Fruit fly (Drosophila melanogaster) ovary, adult (tissue): Measurements from ENCODE around the gene Tektin-C.

ENCODE experiments used
- CG17801 ChIP-seq: fragments of 200-800 bp; optimal IDR thresholded peaks from 2 replicates; lab custom pipeline; 2019; ENCODE audit warnings: missing biosample characterization, mild to moderate bottlenecking, missing genetic modification characterization, moderate library complexity; ENCODE audit not compliant: partially characterized antibody

Gene Tektin-C

dm6 chr3L:5793967-5794366 is 2.4 kb downstream of the Tektin-C start, which contains the start of gene Bre1:
Bre1 (minus strand) TSS chr3L:5794192.
- no peak for TF ChIP-seq CG17801 (GFP tag; lab: Kevin White, UChicago)

- peak; percentile 32 for TF ChIP-seq CG17801 (GFP tag; lab: Kevin White, UChicago)
Observed at dm6 chr3L:5789663-5790062, 6.7 kb downstream of the Tektin-C start.

dm6 chr3L:5788823-5789222 is 7.5 kb downstream of the Tektin-C start:
- TF ChIP-seq CG17801 (GFP tag; lab: Kevin White, UChicago): no peak

- TF ChIP-seq CG17801 (GFP tag; lab: Kevin White, UChicago): no peak
Observed at dm6 chr3L:5787476-5787875, 8.9 kb downstream of the Tektin-C start.

DNA sequence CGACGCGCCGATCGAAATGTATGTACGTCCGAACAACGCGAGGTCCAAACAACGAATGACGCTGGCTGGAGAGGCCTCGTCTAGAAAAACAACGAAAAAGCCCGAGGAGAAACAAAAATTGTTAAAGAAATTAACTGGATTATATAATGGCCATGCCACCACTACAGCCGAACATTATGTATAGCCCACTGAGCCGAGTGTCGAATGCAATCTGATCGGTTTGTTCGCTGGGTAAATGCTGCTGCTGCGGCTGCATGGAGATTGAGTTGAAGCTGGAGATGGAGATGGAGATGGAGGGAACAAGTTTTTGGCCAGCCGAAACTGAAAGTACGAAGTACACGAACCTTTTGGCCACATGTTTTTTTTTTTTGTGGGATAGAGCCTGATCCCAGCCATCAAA is 9.7 kb downstream of the Tektin-C start, which contains the start of gene Cralbp:
Gene Cralbp, minus strand, starts transcription at position 115 of the 400 bp plus-strand sequence.
- TF ChIP-seq CG17801 (GFP tag; lab: Kevin White, UChicago): no peak

dm6 chr3L:5785237-5786062 is 10.9 kb downstream of the Tektin-C start:
- no peak for TF ChIP-seq CG17801 (GFP tag; lab: Kevin White, UChicago)

- TF ChIP-seq CG17801 (GFP tag; lab: Kevin White, UChicago): no peak
Observed at dm6 chr3L:5779476-5780401, 16.6 kb downstream of the Tektin-C start, which contains the start of the genes Myt1, PGRP-LD and Pmi. Myt1 (minus strand) TSS chr3L:5779591. PGRP-LD (plus strand) TSS chr3L:5780051. Pmi (plus strand) TSS chr3L:5780051.

DNA sequence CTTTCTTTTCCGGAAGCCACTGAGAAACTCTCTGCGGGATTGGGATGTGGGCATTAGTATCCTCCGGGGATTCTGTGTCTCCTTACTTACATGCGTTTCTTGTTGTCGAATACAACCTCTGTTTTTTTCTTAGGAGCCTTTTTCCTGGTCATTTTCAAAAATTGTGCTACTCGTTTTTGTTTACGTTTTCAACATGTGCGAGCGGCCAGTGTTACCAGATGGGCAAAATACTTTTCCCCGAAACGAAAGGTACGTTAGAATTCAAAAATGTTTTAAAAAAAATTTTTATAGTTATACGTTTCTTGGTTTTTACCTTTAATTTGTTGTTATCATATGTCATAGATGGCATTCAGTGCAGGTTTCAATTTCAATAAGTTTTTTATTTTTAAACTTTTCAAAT is 19.2 kb downstream of the Tektin-C start, which contains the start of gene vito:
Gene vito, minus strand, starts transcription at position 220 of the 400 bp plus-strand sequence.
- no peak for TF ChIP-seq CG17801 (GFP tag; lab: Kevin White, UChicago)

- TF ChIP-seq CG17801 (GFP tag; lab: Kevin White, UChicago): no peak
Observed at dm6 chr3L:5774782-5775181, 21.6 kb downstream of the Tektin-C start.

dm6 chr3L:5770817-5771425 is 25.4 kb downstream of the Tektin-C start:
- peak; percentile 90 for TF ChIP-seq CG17801 (GFP tag; lab: Kevin White, UChicago)

DNA sequence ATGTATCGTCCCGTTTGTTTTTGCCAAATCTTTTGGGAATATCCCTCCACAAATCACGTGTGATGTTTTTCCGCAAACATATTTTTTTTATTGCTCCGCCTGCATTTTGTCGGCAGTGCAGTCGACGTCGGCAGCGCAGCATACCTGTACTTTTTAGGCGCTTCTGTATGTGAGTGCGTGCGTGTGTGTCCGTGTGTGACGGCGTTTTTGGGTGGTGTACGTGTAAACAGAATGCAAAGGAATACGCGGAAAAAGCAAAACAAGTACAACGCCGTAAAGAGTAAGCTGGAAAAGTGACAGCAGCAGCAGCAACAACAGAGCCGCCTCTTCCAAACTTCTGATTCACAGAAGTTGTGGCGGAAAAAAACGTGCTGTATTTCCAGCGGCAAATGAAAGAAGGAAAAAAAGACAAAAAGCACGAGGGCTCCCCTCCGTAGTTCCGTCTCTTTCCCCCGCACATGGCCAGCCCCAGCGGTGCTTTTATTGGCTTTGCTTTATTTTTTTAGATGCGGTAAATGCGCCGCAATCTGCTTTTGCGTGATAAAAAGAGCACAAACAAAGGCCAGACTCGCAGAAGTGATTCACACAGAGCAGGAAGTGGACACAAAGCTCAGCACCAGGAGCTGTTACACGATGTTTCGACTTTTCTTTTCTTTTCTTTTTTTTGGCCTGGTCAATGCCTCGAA is 26.1 kb downstream of the Tektin-C start:
- TF ChIP-seq CG17801 (GFP tag; lab: Kevin White, UChicago): peak; percentile 58

- TF ChIP-seq CG17801 (GFP tag; lab: Kevin White, UChicago): peak; percentile 35
Observed at dm6 chr3L:5768532-5769497, 27.5 kb downstream of the Tektin-C start, which contains the start of the genes Ppat-Dpck and scny. Ppat-Dpck (minus strand) TSS chr3L:5768794. scny (plus strand) TSS chr3L:5769002.

DNA sequence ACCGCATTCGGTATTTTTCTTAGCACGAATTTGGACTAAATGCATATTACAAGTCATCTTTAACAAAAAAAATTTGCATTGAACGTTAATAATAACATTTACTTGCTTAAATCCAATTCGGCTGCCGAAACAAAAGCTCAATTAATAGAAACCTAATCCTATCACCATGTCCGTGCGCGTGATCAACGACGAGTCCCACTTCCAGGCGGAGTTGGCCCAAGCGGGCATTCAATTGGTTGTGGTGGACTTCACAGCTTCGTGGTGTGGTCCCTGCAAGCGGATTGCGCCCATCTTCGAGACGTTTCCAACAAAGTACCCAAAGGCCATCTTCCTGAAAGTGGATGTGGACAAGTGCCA is 30.5 kb downstream of the Tektin-C start, which contains the start of gene Txl:
Gene Txl, plus strand, starts transcription at position 3 of the 357 bp plus-strand sequence.
- no peak for TF ChIP-seq CG17801 (GFP tag; lab: Kevin White, UChicago)
